Worm (Caenorhabditis elegans) whole organism, L3 larva: ENCODE measurements around the gene F52C9.5.

ENCODE experiments used
- R02D3.7 ChIP-seq: fragments of 150-350 bp; optimal IDR thresholded peaks from 2 replicates; lab custom pipeline; 2014; ENCODE audit warnings: missing biosample characterization, missing genetic modification characterization
- ZK546.5 ChIP-seq: sonication (generic microtip); optimal IDR thresholded peaks from 2 replicates; lab custom pipeline; 2017; ENCODE audit warnings: missing biosample characterization, missing genetic modification characterization
- ama-1 ChIP-seq: fragments of 150-350 bp; optimal IDR thresholded peaks from 2 replicates; lab custom pipeline; 2018
- ceh-16 ChIP-seq: sonication (generic microtip); optimal IDR thresholded peaks from 2 replicates; lab custom pipeline; 2017; ENCODE audit warnings: missing biosample characterization, missing genetic modification characterization
- ceh-82 ChIP-seq: fragments of 150-350 bp; optimal IDR thresholded peaks from 2 replicates; lab custom pipeline; 2014; ENCODE audit warnings: missing biosample characterization, missing genetic modification characterization
- ceh-9 ChIP-seq: sonication (generic microtip); optimal IDR thresholded peaks from 2 replicates; lab custom pipeline; 2018; ENCODE audit warnings: missing biosample characterization, missing genetic modification characterization
- egl-27 ChIP-seq: sonication (generic microtip); optimal IDR thresholded peaks from 4 replicates; lab custom pipeline; 2017; ENCODE audit warnings: missing biosample characterization, missing genetic modification reagents, missing genetic modification characterization
- egl-5 ChIP-seq: fragments of 150-350 bp; optimal IDR thresholded peaks from 2 replicates; lab custom pipeline; 2017; ENCODE audit warnings: missing biosample characterization, missing genetic modification reagents, missing genetic modification characterization, inconsistent platforms
- elt-1 ChIP-seq: fragments of 150-350 bp; optimal IDR thresholded peaks from 2 replicates; lab custom pipeline; 2014; ENCODE audit warnings: missing biosample characterization, missing genetic modification characterization
- elt-2 ChIP-seq: sonication (generic microtip); optimal IDR thresholded peaks from 2 replicates; lab custom pipeline; 2016; ENCODE audit warnings: missing genetic modification reagents, mild to moderate bottlenecking, missing genetic modification characterization, missing compliant biosample characterization
- eor-1 ChIP-seq, 2 experiments: fragments of 150-350 bp; optimal IDR thresholded peaks; 2 replicates each; lab custom pipeline; 2014 to 2018; ENCODE audit warnings: missing biosample characterization in 2 of 2, missing genetic modification characterization in 2 of 2
- fkh-2 ChIP-seq: fragments of 150-350 bp; optimal IDR thresholded peaks from 2 replicates; lab custom pipeline; 2014; ENCODE audit warnings: missing biosample characterization, missing genetic modification reagents, missing genetic modification characterization
- fos-1 ChIP-seq: fragments of 150-350 bp; optimal IDR thresholded peaks from 2 replicates; lab custom pipeline; 2014; ENCODE audit warnings: missing biosample characterization, missing genetic modification characterization
- hmg-11 ChIP-seq: sonication (generic microtip); optimal IDR thresholded peaks from 2 replicates; lab custom pipeline; 2016; ENCODE audit warnings: missing genetic modification characterization, missing compliant biosample characterization
- jun-1 ChIP-seq: fragments of 150-350 bp; optimal IDR thresholded peaks from 2 replicates; lab custom pipeline; 2014; ENCODE audit warnings: missing biosample characterization, missing genetic modification reagents, missing genetic modification characterization
- lin-15B ChIP-seq: fragments of 150-350 bp; optimal IDR thresholded peaks from 2 replicates; lab custom pipeline; 2014; ENCODE audit warnings: missing biosample characterization, missing genetic modification characterization
- lin-39 ChIP-seq: fragments of 150-350 bp; optimal IDR thresholded peaks from 2 replicates; lab custom pipeline; 2018; ENCODE audit warnings: missing biosample characterization, missing genetic modification reagents, missing genetic modification characterization
- lsy-12 ChIP-seq: sonication (generic microtip); optimal IDR thresholded peaks from 2 replicates; lab custom pipeline; 2016; ENCODE audit warnings: mild to moderate bottlenecking, missing genetic modification characterization, missing compliant biosample characterization
- mdl-1 ChIP-seq: fragments of 150-350 bp; optimal IDR thresholded peaks from 2 replicates; lab custom pipeline; 2014; ENCODE audit warnings: missing biosample characterization, missing genetic modification characterization
- mml-1 ChIP-seq: fragments of 150-350 bp; sonication (generic microtip); optimal IDR thresholded peaks from 3 replicates; lab custom pipeline; 2014; ENCODE audit warnings: missing biosample characterization, missing genetic modification characterization
- nfya-1 ChIP-seq: sonication (generic microtip); optimal IDR thresholded peaks from 2 replicates; lab custom pipeline; 2017; ENCODE audit warnings: missing genetic modification characterization, mild to moderate bottlenecking, missing compliant biosample characterization, antibody characterized with exemption, moderate library complexity; ENCODE audit not compliant: insufficient read depth
- nhr-11 ChIP-seq: fragments of 150-350 bp; optimal IDR thresholded peaks from 2 replicates; lab custom pipeline; 2014; ENCODE audit warnings: missing biosample characterization, missing genetic modification characterization
- nhr-12 ChIP-seq: fragments of 150-350 bp; optimal IDR thresholded peaks from 2 replicates; lab custom pipeline; 2014; ENCODE audit warnings: missing biosample characterization, missing genetic modification characterization
- nhr-23 ChIP-seq: fragments of 150-350 bp; optimal IDR thresholded peaks from 2 replicates; lab custom pipeline; 2014; ENCODE audit warnings: missing biosample characterization, missing genetic modification reagents, missing genetic modification characterization
- nhr-237 ChIP-seq: fragments of 150-350 bp; optimal IDR thresholded peaks from 2 replicates; lab custom pipeline; 2014; ENCODE audit warnings: missing biosample characterization, missing genetic modification characterization
- nhr-25 ChIP-seq: sonication (generic microtip); optimal IDR thresholded peaks from 2 replicates; lab custom pipeline; 2017; ENCODE audit warnings: missing biosample characterization, missing genetic modification characterization
- nhr-28 ChIP-seq: fragments of 150-350 bp; optimal IDR thresholded peaks from 2 replicates; lab custom pipeline; 2014; ENCODE audit warnings: missing biosample characterization, missing genetic modification characterization
- nhr-43 ChIP-seq: sonication (generic microtip); optimal IDR thresholded peaks from 2 replicates; lab custom pipeline; 2016; ENCODE audit warnings: mild to moderate bottlenecking, missing genetic modification characterization, missing compliant biosample characterization; ENCODE audit not compliant: poor library complexity, severe bottlenecking
- nhr-67 ChIP-seq: fragments of 150-350 bp; optimal IDR thresholded peaks from 2 replicates; lab custom pipeline; 2014; ENCODE audit warnings: missing biosample characterization, missing genetic modification characterization
- nhr-76 ChIP-seq: fragments of 150-350 bp; sonication (generic microtip); optimal IDR thresholded peaks from 5 replicates; lab custom pipeline; 2014; ENCODE audit warnings: missing biosample characterization, missing genetic modification characterization
- nhr-77 ChIP-seq: fragments of 150-350 bp; optimal IDR thresholded peaks from 2 replicates; lab custom pipeline; 2014; ENCODE audit warnings: missing biosample characterization, missing genetic modification characterization
- sea-2 ChIP-seq: fragments of 150-350 bp; sonication (generic microtip); optimal IDR thresholded peaks from 4 replicates; lab custom pipeline; 2014; ENCODE audit warnings: missing biosample characterization, missing genetic modification reagents, missing genetic modification characterization
- skn-1 ChIP-seq: fragments of 150-350 bp; optimal IDR thresholded peaks from 2 replicates; lab custom pipeline; 2014; ENCODE audit warnings: missing biosample characterization, missing genetic modification characterization
- snpc-4 ChIP-seq: fragments of 150-350 bp; optimal IDR thresholded peaks from 2 replicates; lab custom pipeline; 2014; ENCODE audit warnings: missing biosample characterization, missing genetic modification characterization
- tbx-2 ChIP-seq: sonication (generic microtip); optimal IDR thresholded peaks from 2 replicates; lab custom pipeline; 2016; ENCODE audit warnings: mild to moderate bottlenecking, missing genetic modification characterization, missing compliant biosample characterization
- unc-39 ChIP-seq: sonication (generic microtip); optimal IDR thresholded peaks from 4 replicates; lab custom pipeline; 2017; ENCODE audit warnings: missing biosample characterization, missing genetic modification characterization
- unc-62 ChIP-seq: fragments of 150-350 bp; sonication (generic microtip); optimal IDR thresholded peaks from 4 replicates; lab custom pipeline; 2014; ENCODE audit warnings: missing biosample characterization, missing genetic modification reagents, missing genetic modification characterization
- zag-1 ChIP-seq: fragments of 150-350 bp; optimal IDR thresholded peaks from 2 replicates; lab custom pipeline; 2014; ENCODE audit warnings: missing biosample characterization, missing genetic modification characterization
- ztf-4 ChIP-seq: fragments of 150-350 bp; optimal IDR thresholded peaks from 2 replicates; lab custom pipeline; 2014; ENCODE audit warnings: missing biosample characterization, missing genetic modification characterization

F52C9.5 gene

DNA sequence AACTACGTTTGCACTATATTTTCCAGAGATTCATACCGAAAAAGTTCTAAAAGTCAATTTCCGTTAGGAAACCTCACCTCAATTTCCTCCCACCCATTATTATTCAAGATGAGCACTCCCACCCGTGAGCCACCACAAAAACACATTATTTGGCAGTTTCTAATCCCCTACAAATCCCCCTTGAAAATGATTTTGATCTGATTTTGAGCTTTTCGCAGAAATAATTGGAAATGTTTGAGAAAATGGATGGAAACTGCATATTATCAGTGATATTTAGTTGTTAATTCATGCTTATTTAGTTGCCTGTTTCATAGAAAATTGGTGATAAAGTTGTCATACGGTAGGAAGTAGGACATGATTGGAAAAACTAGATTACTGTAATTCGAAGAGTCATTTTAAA is 38.5 kb downstream of the F52C9.5 start:
- TF ChIP-seq elt-1 (tag; lab: Kevin White, UChicago), result no peak
- no peak for TF ChIP-seq fos-1 (tag; lab: Kevin White, UChicago)
- TF ChIP-seq nhr-23 (tag; lab: Kevin White, UChicago), result no peak
- no peak for TF ChIP-seq ceh-9 (tag; lab: Kevin White, UChicago)
- TF ChIP-seq snpc-4, result no peak
- TF ChIP-seq ceh-16 (tag; lab: Kevin White, UChicago), result no peak
- no peak for TF ChIP-seq fkh-2 (tag; lab: Kevin White, UChicago)
- TF ChIP-seq nfya-1 (tag; lab: Kevin White, UChicago), result no peak
- no peak for TF ChIP-seq egl-27 (tag; lab: Kevin White, UChicago)
- no peak for TF ChIP-seq mdl-1 (tag; lab: Kevin White, UChicago)
- TF ChIP-seq nhr-67, result no peak
- TF ChIP-seq unc-62, result no peak
- no peak for TF ChIP-seq nhr-237 (tag; lab: Kevin White, UChicago)
- TF ChIP-seq egl-5 (tag; lab: Kevin White, UChicago), result no peak
- no peak for TF ChIP-seq nhr-12 (tag; lab: Kevin White, UChicago)
- TF ChIP-seq zag-1 (tag; lab: Kevin White, UChicago), result no peak
- TF ChIP-seq nhr-11, result no peak
- no peak for TF ChIP-seq lin-15B (tag; lab: Kevin White, UChicago)
- no peak for TF ChIP-seq eor-1 (tag; optimal IDR thresholded peaks at IDR 0.05; lab: Kevin White, UChicago)
- TF ChIP-seq nhr-25, result no peak
- TF ChIP-seq, all 47 proteins: peak for 0

DNA sequence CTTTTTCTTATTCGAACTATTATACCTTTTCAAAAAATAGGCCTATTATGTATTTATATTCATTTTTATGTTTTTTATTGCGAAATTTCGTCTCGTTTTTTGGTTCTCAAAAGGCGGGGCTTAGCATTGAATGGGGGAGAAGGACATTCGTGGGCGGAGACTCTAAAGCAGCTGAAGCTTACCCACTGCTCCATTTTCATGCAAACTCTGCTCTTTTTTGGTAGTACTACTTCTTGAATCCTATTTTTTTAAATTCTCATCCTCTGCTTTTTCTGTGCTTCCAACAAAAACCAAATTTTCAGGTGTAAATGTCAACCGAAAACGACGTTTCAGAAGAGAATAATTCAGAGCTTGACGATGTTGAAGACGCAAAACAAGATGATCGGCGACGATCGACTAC is 39.4 kb downstream of the F52C9.5 start, which contains the start of gene ZK121.2:
ZK121.2 (plus strand) TSS at position 301 of the 400 bp plus-strand sequence.
- TF ChIP-seq unc-62 (no peak), nhr-76 (tag; lab: Kevin White, UChicago) (no peak), jun-1 (tag; lab: Kevin White, UChicago) (no peak), lin-39 (no peak)

DNA sequence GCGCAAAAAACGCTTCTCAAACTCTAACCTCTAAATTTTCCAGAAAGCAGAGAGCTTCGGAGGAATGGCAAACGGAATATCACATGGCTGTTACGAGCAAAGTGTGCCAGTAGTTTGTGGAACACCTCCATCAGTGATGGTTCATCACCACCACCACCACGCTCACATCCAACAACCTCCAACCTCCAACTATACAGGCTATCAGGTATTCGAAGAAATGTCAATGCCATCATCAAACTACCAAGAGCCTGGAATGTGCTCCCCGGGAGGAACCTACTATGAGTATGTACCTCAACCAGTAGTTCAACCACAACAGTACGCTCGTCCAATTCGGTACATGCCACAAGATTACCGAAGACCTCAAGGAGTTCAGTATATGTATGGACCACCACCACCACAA is 41.5 kb downstream of the F52C9.5 start:
- TF ChIP-seq zag-1 (tag; lab: Kevin White, UChicago), result no peak
- TF ChIP-seq jun-1 (tag; lab: Kevin White, UChicago), result no peak
- TF ChIP-seq tbx-2 (tag; lab: Kevin White, UChicago), result no peak
- TF ChIP-seq ama-1 (lab: Kevin White, UChicago), result no peak
- no peak for TF ChIP-seq nhr-28 (tag; lab: Kevin White, UChicago)
- no peak for TF ChIP-seq snpc-4
- TF ChIP-seq skn-1 (tag; lab: Kevin White, UChicago), result no peak
- TF ChIP-seq mml-1 (tag; lab: Kevin White, UChicago), result no peak
- no peak for TF ChIP-seq eor-1 (tag; optimal IDR thresholded peaks at IDR 0.05; lab: Kevin White, UChicago)
- no peak for TF ChIP-seq unc-62
- TF ChIP-seq lsy-12 (tag; lab: Kevin White, UChicago), result no peak
- TF ChIP-seq fkh-2 (tag; lab: Kevin White, UChicago), result no peak

DNA sequence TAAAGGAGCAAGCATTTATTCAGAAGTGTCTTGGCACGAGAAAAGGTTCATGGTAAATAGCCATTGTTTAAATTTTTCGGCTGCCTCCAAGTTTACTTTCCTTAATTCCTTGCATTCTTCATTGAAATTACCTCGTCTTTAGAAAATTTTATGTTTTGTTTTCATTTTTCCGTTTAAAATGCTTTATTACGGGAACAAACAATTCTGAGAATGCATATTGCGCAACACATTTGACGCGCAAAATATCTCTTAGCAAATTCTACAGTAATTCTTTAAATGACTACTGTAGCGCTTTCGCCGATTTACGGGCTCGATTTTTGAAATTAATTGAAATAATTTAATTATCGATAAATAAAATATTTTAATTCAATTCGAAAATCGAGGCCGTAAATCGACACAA is 42.5 kb downstream of the F52C9.5 start:
- no peak for TF ChIP-seq ztf-4
- TF ChIP-seq elt-2, result no peak
- no peak for TF ChIP-seq ZK546.5 (tag; lab: Kevin White, UChicago)
- TF ChIP-seq hmg-11 (tag; lab: Kevin White, UChicago), result no peak
- no peak for TF ChIP-seq nhr-25
- TF ChIP-seq nhr-77 (tag; lab: Kevin White, UChicago), result no peak
- TF ChIP-seq jun-1 (tag; lab: Kevin White, UChicago), result no peak
- TF ChIP-seq ceh-82 (tag; lab: Kevin White, UChicago), result no peak
- TF ChIP-seq unc-39, result no peak
- TF ChIP-seq unc-62, result no peak

DNA sequence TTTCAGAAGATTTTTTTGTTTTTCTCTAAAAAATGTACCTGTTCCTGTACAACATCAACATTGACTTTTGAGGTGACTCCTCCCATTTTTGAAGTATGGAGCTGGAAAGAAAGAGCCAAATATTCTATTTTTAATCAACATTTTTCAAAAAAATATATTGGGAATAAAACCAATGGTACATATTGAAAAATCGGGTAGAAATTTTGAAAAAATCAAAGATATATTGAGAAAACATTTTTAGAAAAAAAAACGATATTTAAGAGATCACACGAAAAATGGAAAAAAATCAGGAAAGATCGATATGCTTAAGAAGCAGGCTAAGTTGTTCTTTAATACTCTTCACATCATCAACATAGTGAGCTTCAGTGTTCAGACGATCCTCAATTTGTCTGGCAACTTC is 44.0 kb downstream of the F52C9.5 start, which contains the start of gene glrx-21:
glrx-21 (minus strand) TSS at position 101 of the 400 bp plus-strand sequence.
- TF ChIP-seq nhr-11 (no peak), nhr-23 (tag; lab: Kevin White, UChicago) (no peak), nhr-43 (tag; lab: Kevin White, UChicago) (no peak), egl-27 (tag; lab: Kevin White, UChicago) (no peak), skn-1 (tag; lab: Kevin White, UChicago) (no peak), unc-39 (no peak), elt-1 (tag; lab: Kevin White, UChicago) (no peak), nfya-1 (tag; lab: Kevin White, UChicago) (no peak), lin-39 (no peak), mdl-1 (tag; lab: Kevin White, UChicago) (no peak), R02D3.7 (tag; lab: Kevin White, UChicago) (no peak), nhr-76 (tag; lab: Kevin White, UChicago) (no peak), hmg-11 (tag; lab: Kevin White, UChicago) (no peak), lsy-12 (tag; lab: Kevin White, UChicago) (no peak), ceh-82 (tag; lab: Kevin White, UChicago) (no peak), sea-2 (GFP tag; lab: Kevin White, UChicago) (no peak)
